Fruit fly (Drosophila melanogaster) Kc167 (cell line): ENCODE measurements around the gene TyrR.

ENCODE experiments used
- Myc ChIP-seq: fragments of >200 bp; optimal IDR thresholded peaks from 2 replicates; lab custom pipeline; 2017; ENCODE audit warnings: missing external identifiers
- insv ChIP-seq: fragments of >200 bp; optimal IDR thresholded peaks from 3 replicates; lab custom pipeline; 2018; ENCODE audit warnings: missing external identifiers
- psq ChIP-seq: fragments of >200 bp; optimal IDR thresholded peaks from 2 replicates; lab custom pipeline; 2017; ENCODE audit warnings: missing external identifiers
- ttk ChIP-seq: sonication (Bioruptor generic); optimal IDR thresholded peaks from 2 replicates; lab custom pipeline; 2017; ENCODE audit warnings: missing external identifiers

- no peak for TF ChIP-seq Myc (lab: Kevin White, UChicago)
- no peak for TF ChIP-seq psq (lab: Kevin White, UChicago)
- TF ChIP-seq insv (lab: Kevin White, UChicago) = no peak
- TF ChIP-seq ttk = no peak
These were observed 50.1 kb downstream of the TyrR start for dm6 chr3R:17712623-17713521.
